Worm (Caenorhabditis elegans) whole organism, L2 larva: ENCODE measurements around the gene hlh-4.

ENCODE experiments used
- C34F6.9 ChIP-seq: fragments of 150-350 bp; optimal IDR thresholded peaks from 2 replicates; lab custom pipeline; 2014; ENCODE audit warnings: missing biosample characterization, missing genetic modification characterization
- F13H6.1 ChIP-seq: sonication (generic microtip); optimal IDR thresholded peaks from 2 replicates; lab custom pipeline; 2016; ENCODE audit warnings: missing genetic modification characterization, missing compliant biosample characterization
- R02D3.7 ChIP-seq: fragments of 150-350 bp; optimal IDR thresholded peaks from 2 replicates; lab custom pipeline; 2014; ENCODE audit warnings: missing biosample characterization, missing genetic modification characterization
- alr-1 ChIP-seq: fragments of 150-350 bp; optimal IDR thresholded peaks from 2 replicates; lab custom pipeline; 2014; ENCODE audit warnings: missing biosample characterization, missing genetic modification characterization
- aly-2 ChIP-seq: fragments of 150-350 bp; optimal IDR thresholded peaks from 2 replicates; lab custom pipeline; 2014; ENCODE audit warnings: missing biosample characterization, missing genetic modification characterization
- ama-1 ChIP-seq: fragments of 150-350 bp; optimal IDR thresholded peaks from 2 replicates; lab custom pipeline; 2018; ENCODE audit warnings: inconsistent platforms
- blmp-1 ChIP-seq: sonication (generic microtip); optimal IDR thresholded peaks from 2 replicates; lab custom pipeline; 2017; ENCODE audit warnings: missing genetic modification characterization, mild to moderate bottlenecking, missing compliant biosample characterization, antibody characterized with exemption, moderate library complexity; ENCODE audit not compliant: insufficient read depth
- ceh-16 ChIP-seq: fragments of 150-350 bp; optimal IDR thresholded peaks from 2 replicates; lab custom pipeline; 2014; ENCODE audit warnings: missing biosample characterization, missing genetic modification characterization
- ceh-82 ChIP-seq: fragments of 150-350 bp; optimal IDR thresholded peaks from 2 replicates; lab custom pipeline; 2014; ENCODE audit warnings: missing biosample characterization, missing genetic modification characterization
- crh-2 ChIP-seq: sonication (generic microtip); optimal IDR thresholded peaks from 2 replicates; lab custom pipeline; 2017; ENCODE audit warnings: missing biosample characterization, missing genetic modification characterization
- dmd-4 ChIP-seq: sonication (generic microtip); optimal IDR thresholded peaks from 2 replicates; lab custom pipeline; 2017; ENCODE audit warnings: missing biosample characterization, missing genetic modification characterization
- egl-27 ChIP-seq: sonication (generic microtip); optimal IDR thresholded peaks from 3 replicates; lab custom pipeline; 2017; ENCODE audit warnings: missing biosample characterization, missing genetic modification reagents, missing genetic modification characterization
- elt-1 ChIP-seq: fragments of 150-350 bp; optimal IDR thresholded peaks from 2 replicates; lab custom pipeline; 2014; ENCODE audit warnings: missing biosample characterization, missing genetic modification characterization
- elt-3 ChIP-seq: sonication (generic microtip); optimal IDR thresholded peaks from 2 replicates; lab custom pipeline; 2017; ENCODE audit warnings: missing biosample characterization, missing genetic modification characterization
- fos-1 ChIP-seq: fragments of 150-350 bp; optimal IDR thresholded peaks from 2 replicates; lab custom pipeline; 2014; ENCODE audit warnings: missing biosample characterization, missing genetic modification characterization
- gmeb-1 ChIP-seq: fragments of 150-350 bp; optimal IDR thresholded peaks from 2 replicates; lab custom pipeline; 2014; ENCODE audit warnings: missing biosample characterization, missing genetic modification characterization
- lin-11 ChIP-seq: fragments of 150-350 bp; sonication (generic microtip); optimal IDR thresholded peaks from 2 replicates; lab custom pipeline; 2014; ENCODE audit warnings: missing biosample characterization, missing genetic modification characterization, inconsistent platforms, mixed read lengths
- lin-39 ChIP-seq: fragments of 150-350 bp; optimal IDR thresholded peaks from 2 replicates; lab custom pipeline; 2014; ENCODE audit warnings: missing biosample characterization, missing genetic modification reagents, missing genetic modification characterization
- lsy-2 ChIP-seq, 2 experiments: fragments of 150-350 bp in 1 of 2; sonication (generic microtip) in 1 of 2; optimal IDR thresholded peaks; 2 replicates each; lab custom pipeline; 2014 to 2017; ENCODE audit warnings: missing biosample characterization in 2 of 2, missing genetic modification characterization in 2 of 2
- mab-5 ChIP-seq: fragments of 150-350 bp; optimal IDR thresholded peaks from 2 replicates; lab custom pipeline; 2014; ENCODE audit warnings: missing biosample characterization, missing genetic modification characterization
- mbf-1 ChIP-seq: sonication (generic microtip); optimal IDR thresholded peaks from 2 replicates; lab custom pipeline; 2017; ENCODE audit warnings: missing biosample characterization, missing genetic modification characterization
- mdl-1 ChIP-seq, 2 experiments: fragments of 150-350 bp in 1 of 2; sonication (generic microtip) in 1 of 2; optimal IDR thresholded peaks; 2 replicates each; lab custom pipeline; 2017; ENCODE audit warnings: missing biosample characterization in 2 of 2, missing genetic modification characterization in 2 of 2
- nhr-10 ChIP-seq: sonication (generic microtip); optimal IDR thresholded peaks from 2 replicates; lab custom pipeline; 2017; ENCODE audit warnings: missing biosample characterization, missing genetic modification characterization
- nhr-11 ChIP-seq: fragments of 150-350 bp; optimal IDR thresholded peaks from 2 replicates; lab custom pipeline; 2014; ENCODE audit warnings: missing biosample characterization, missing genetic modification characterization
- nhr-12 ChIP-seq: fragments of 150-350 bp; optimal IDR thresholded peaks from 2 replicates; lab custom pipeline; 2014; ENCODE audit warnings: missing biosample characterization, missing genetic modification characterization
- nhr-129 ChIP-seq: fragments of 150-350 bp; optimal IDR thresholded peaks from 2 replicates; lab custom pipeline; 2014; ENCODE audit warnings: missing biosample characterization, missing genetic modification characterization
- nhr-21 ChIP-seq: fragments of 150-350 bp; optimal IDR thresholded peaks from 2 replicates; lab custom pipeline; 2014; ENCODE audit warnings: missing biosample characterization, missing genetic modification characterization
- nhr-237 ChIP-seq: fragments of 150-350 bp; optimal IDR thresholded peaks from 2 replicates; lab custom pipeline; 2014; ENCODE audit warnings: missing biosample characterization, missing genetic modification characterization
- nhr-25 ChIP-seq: fragments of 150-350 bp; sonication (generic microtip); optimal IDR thresholded peaks from 3 replicates; lab custom pipeline; 2014; ENCODE audit warnings: missing biosample characterization, missing genetic modification characterization
- peb-1 ChIP-seq: fragments of 150-350 bp; optimal IDR thresholded peaks from 2 replicates; lab custom pipeline; 2014; ENCODE audit warnings: missing biosample characterization, missing genetic modification characterization
- sem-4 ChIP-seq: fragments of 150-350 bp; optimal IDR thresholded peaks from 2 replicates; lab custom pipeline; 2014; ENCODE audit warnings: missing biosample characterization, missing genetic modification reagents, missing genetic modification characterization
- skn-1 ChIP-seq: sonication (generic microtip); optimal IDR thresholded peaks from 2 replicates; lab custom pipeline; 2017; ENCODE audit warnings: missing biosample characterization, missing genetic modification characterization
- sma-3 ChIP-seq: sonication (generic microtip); optimal IDR thresholded peaks from 2 replicates; lab custom pipeline; 2016; ENCODE audit warnings: missing genetic modification reagents, missing genetic modification characterization, missing compliant biosample characterization
- snpc-4 ChIP-seq: fragments of 150-350 bp; optimal IDR thresholded peaks from 2 replicates; lab custom pipeline; 2014; ENCODE audit warnings: missing biosample characterization, missing genetic modification characterization
- unc-39 ChIP-seq: fragments of 150-350 bp; optimal IDR thresholded peaks from 2 replicates; lab custom pipeline; 2014; ENCODE audit warnings: missing biosample characterization, missing genetic modification characterization
- unc-55 ChIP-seq: fragments of 150-350 bp; sonication (generic microtip); optimal IDR thresholded peaks from 3 replicates; lab custom pipeline; 2014; ENCODE audit warnings: missing biosample characterization, missing genetic modification reagents, missing genetic modification characterization
- unc-62 ChIP-seq: fragments of 150-350 bp; optimal IDR thresholded peaks from 2 replicates; lab custom pipeline; 2014; ENCODE audit warnings: missing biosample characterization, missing genetic modification reagents, missing genetic modification characterization
- zag-1 ChIP-seq: fragments of 150-350 bp; optimal IDR thresholded peaks from 2 replicates; lab custom pipeline; 2014; ENCODE audit warnings: missing biosample characterization, missing genetic modification characterization
- ztf-1 ChIP-seq: fragments of 200-800 bp; sonication (Bioruptor generic); conservative IDR thresholded peaks from 2 replicates; pipeline ENCODE4 v1.3.6; 2022; ENCODE audit warnings: missing genetic modification characterization, missing compliant biosample characterization
- ztf-4 ChIP-seq: fragments of 150-350 bp; optimal IDR thresholded peaks from 2 replicates; lab custom pipeline; 2014; ENCODE audit warnings: missing biosample characterization, missing genetic modification characterization

The hlh-4 gene

DNA sequence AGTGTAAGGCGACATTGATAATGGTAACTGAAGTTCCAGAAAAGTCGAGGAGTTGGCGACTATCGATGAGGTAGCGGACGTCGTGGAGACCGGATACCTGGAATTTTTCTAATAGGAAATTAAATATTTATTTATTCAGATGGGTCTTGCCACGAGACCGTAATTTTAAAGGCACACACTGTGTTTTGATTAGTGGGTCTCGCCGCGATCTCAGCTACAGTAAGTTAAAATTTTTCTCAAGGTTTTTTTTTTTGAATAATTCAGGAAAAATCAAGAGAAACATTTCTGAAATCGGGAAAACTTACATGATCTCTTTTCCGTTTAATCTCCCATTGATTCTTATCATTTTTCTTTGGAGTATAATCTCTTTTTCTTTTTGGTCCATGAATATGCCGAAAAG lies 40.2 kb upstream of the hlh-4 start:
- TF ChIP-seq lin-11 (tag; lab: Kevin White, UChicago) (no peak), ceh-82 (tag; lab: Kevin White, UChicago) (no peak), elt-3 (tag; lab: Kevin White, UChicago) (no peak), unc-55 (GFP tag; lab: Kevin White, UChicago) (no peak), alr-1 (tag; lab: Kevin White, UChicago) (no peak), R02D3.7 (tag; lab: Kevin White, UChicago) (no peak), ceh-16 (no peak), aly-2 (no peak), snpc-4 (no peak), nhr-11 (tag; lab: Kevin White, UChicago) (no peak)

DNA sequence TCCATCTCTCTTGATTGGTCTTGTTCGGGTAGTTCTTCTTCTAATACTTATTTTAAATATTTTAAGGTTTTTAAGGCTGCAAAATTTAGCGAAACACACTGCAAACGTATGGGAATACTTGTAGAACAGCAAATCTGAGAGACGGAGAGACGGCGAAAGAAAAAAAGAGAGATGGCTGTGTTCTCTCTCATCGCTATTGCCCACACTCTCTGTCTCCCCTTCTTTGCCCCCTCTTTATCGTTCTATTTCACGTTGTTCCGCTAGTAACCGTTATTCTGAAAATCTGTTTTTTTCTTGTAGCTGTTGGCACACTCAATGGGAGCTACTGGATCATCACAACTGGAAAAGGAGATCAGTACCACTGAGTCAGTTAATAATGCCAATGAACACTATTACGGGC lies 37.5 kb upstream of the hlh-4 start, which contains the start of gene usp-46:
Gene usp-46 (plus strand): TSS at position 301 of the 400 bp plus-strand sequence.
- TF ChIP-seq nhr-129 (tag; lab: Kevin White, UChicago), result peak; percentile 5
- peak in 1 of 2 experiments; percentile 15 for TF ChIP-seq lsy-2 (tag; optimal IDR thresholded peaks at IDR 0.05; lab: Kevin White, UChicago)
- TF ChIP-seq elt-1 (tag; lab: Kevin White, UChicago), result no peak
- TF ChIP-seq unc-39 (tag; lab: Kevin White, UChicago), result no peak
- TF ChIP-seq ama-1, result no peak
- TF ChIP-seq nhr-237, result no peak
- no peak for TF ChIP-seq ztf-4 (tag; lab: Kevin White, UChicago)
- TF ChIP-seq C34F6.9 (tag; lab: Kevin White, UChicago), result peak; percentile 22
- no peak for TF ChIP-seq ceh-82 (tag; lab: Kevin White, UChicago)
- TF ChIP-seq fos-1 (tag; lab: Kevin White, UChicago), result no peak
- TF ChIP-seq nhr-21, result no peak
- TF ChIP-seq zag-1 (tag; lab: Kevin White, UChicago), result no peak

DNA sequence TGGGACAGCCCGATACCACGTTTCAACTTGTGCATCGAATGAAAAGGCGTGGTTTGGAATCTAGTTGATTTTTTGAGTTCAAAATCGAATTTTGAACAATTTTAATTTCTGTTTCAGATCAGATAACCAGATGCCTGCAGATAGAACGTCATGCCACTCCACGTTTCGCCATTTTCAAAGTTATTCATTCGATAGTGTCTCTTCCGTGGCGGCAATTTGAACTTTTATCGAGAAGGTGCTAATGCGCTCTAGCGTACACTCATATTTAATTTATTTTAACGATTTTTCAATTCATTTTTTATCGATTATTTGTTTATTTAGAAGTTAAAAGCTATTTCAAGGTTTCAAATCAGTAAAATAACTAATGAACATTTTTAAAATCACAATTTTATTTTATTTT lies 37.1 kb upstream of the hlh-4 start:
- TF ChIP-seq egl-27 (tag; lab: Kevin White, UChicago) (no peak), lsy-2 (tag; optimal IDR thresholded peaks at IDR 0.05; lab: Kevin White, UChicago) (peak in 1 of 2 experiments; percentile 39), gmeb-1 (tag; lab: Kevin White, UChicago) (peak; percentile 59), nhr-10 (no peak), unc-62 (GFP tag; lab: Kevin White, UChicago) (no peak), ceh-82 (tag; lab: Kevin White, UChicago) (no peak), elt-3 (tag; lab: Kevin White, UChicago) (no peak), aly-2 (no peak), sma-3 (GFP tag; lab: Kevin White, UChicago) (no peak), nhr-25 (tag; lab: Kevin White, UChicago) (no peak), F13H6.1 (tag; lab: Kevin White, UChicago) (no peak), unc-55 (GFP tag; lab: Kevin White, UChicago) (peak; percentile 27)

DNA sequence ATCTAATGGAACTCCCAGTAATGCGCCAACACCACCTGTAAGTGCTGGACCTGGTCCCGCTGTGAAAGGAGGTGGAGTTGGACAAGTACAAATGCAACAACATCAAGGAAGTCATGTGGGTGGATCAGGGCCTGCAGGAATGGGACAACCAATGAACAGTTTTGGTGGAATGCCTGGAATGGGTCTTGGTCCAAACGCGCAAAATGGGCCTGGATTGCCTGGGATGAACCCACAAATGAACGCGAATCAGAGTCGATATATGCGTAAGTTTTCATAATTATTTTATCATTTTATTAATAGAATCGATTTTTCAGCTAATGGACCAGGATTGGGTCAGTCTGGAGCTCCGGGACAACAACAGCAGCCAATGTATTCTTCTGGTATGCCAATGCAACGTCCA lies 33.5 kb upstream of the hlh-4 start:
- TF ChIP-seq dmd-4 (tag; lab: Kevin White, UChicago) (no peak), aly-2 (no peak), unc-55 (GFP tag; lab: Kevin White, UChicago) (no peak), crh-2 (no peak), nhr-129 (tag; lab: Kevin White, UChicago) (no peak), blmp-1 (no peak), elt-3 (tag; lab: Kevin White, UChicago) (no peak), R02D3.7 (tag; lab: Kevin White, UChicago) (no peak), fos-1 (tag; lab: Kevin White, UChicago) (no peak), nhr-237 (no peak), peb-1 (tag; lab: Kevin White, UChicago) (no peak), mdl-1 (tag; optimal IDR thresholded peaks at IDR 0.05; lab: Kevin White, UChicago) (no peak), ceh-82 (tag; lab: Kevin White, UChicago) (no peak), mbf-1 (tag; lab: Kevin White, UChicago) (no peak), ama-1 (no peak), nhr-25 (tag; lab: Kevin White, UChicago) (no peak), lin-39 (tag; lab: Kevin White, UChicago) (no peak), skn-1 (tag; lab: Kevin White, UChicago) (no peak)

DNA sequence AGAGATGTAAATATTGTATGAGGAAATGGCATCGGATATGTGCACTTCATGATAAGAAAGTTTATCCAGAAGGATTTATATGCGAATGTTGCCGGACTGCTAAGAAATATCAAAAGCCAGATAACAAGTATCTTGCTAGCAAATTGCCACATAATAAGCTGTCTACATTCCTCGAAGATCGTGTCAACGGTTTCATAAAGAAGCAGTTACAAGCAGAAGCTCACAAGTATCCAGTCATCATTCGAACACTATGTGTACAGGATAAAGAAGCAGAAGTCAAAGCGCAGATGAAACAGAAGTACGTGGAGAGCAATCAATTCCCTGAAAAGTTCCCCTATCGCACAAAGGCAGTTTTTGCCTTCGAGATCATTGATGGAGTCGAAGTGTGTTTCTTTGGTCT lies 31.7 kb upstream of the hlh-4 start:
- no peak for TF ChIP-seq sem-4
- no peak for TF ChIP-seq nhr-12 (tag; lab: Kevin White, UChicago)
- TF ChIP-seq nhr-11 (tag; lab: Kevin White, UChicago), result no peak
- TF ChIP-seq ztf-1 (GFP tag; lab: Robert Waterston, UW), result no peak
- TF ChIP-seq nhr-21, result no peak
- no peak for TF ChIP-seq snpc-4
- TF ChIP-seq mab-5 (tag; lab: Kevin White, UChicago), result no peak
- TF ChIP-seq elt-1 (tag; lab: Kevin White, UChicago), result no peak
